Worm (Caenorhabditis elegans) whole organism, early embryonic: ENCODE results near the gene daf-11.

Experiments used
- B0310.2 ChIP-seq: sonication (generic microtip); optimal IDR thresholded peaks from 2 replicates; lab custom pipeline; 2016; ENCODE audit warnings: mild to moderate bottlenecking, missing genetic modification characterization, missing compliant biosample characterization
- F13C5.2 ChIP-seq: sonication (generic microtip); optimal IDR thresholded peaks from 2 replicates; lab custom pipeline; 2017; ENCODE audit warnings: mild to moderate bottlenecking, missing genetic modification characterization, inconsistent platforms, missing compliant biosample characterization
- aly-1 ChIP-seq: sonication (generic microtip); optimal IDR thresholded peaks from 2 replicates; lab custom pipeline; 2016; ENCODE audit warnings: missing genetic modification characterization, missing compliant biosample characterization
- ama-1 ChIP-seq: fragments of 150-350 bp; optimal IDR thresholded peaks from 2 replicates; lab custom pipeline; 2014
- ceh-13 ChIP-seq: fragments of 200-800 bp; sonication (Bioruptor generic); optimal IDR thresholded peaks from 2 replicates; lab custom pipeline; 2018; ENCODE audit warnings: mild to moderate bottlenecking, missing genetic modification characterization, missing compliant biosample characterization
- ets-7 ChIP-seq: sonication (generic microtip); optimal IDR thresholded peaks from 2 replicates; lab custom pipeline; 2016; ENCODE audit warnings: missing genotype, missing genetic modification characterization, missing compliant biosample characterization
- flt-1 ChIP-seq: fragments of 200-800 bp; sonication (Bioruptor generic); IDR thresholded peaks from 2 replicates; pipeline ENCODE4 v1.3.6; 2022; ENCODE audit warnings: missing genetic modification characterization, missing compliant biosample characterization
- hmbx-1 ChIP-seq: sonication (generic microtip); optimal IDR thresholded peaks from 2 replicates; lab custom pipeline; 2016; ENCODE audit warnings: mild to moderate bottlenecking, missing genetic modification characterization, missing compliant biosample characterization
- hnd-1 ChIP-seq: sonication (generic microtip); optimal IDR thresholded peaks from 2 replicates; lab custom pipeline; 2016; ENCODE audit warnings: missing genetic modification characterization, missing compliant biosample characterization
- pes-1 ChIP-seq: fragments of 200-800 bp; sonication (Bioruptor generic); IDR thresholded peaks from 2 replicates; pipeline ENCODE4 v1.3.6; 2022; ENCODE audit warnings: missing genetic modification reagents, missing genetic modification characterization, missing compliant biosample characterization
- sea-1 ChIP-seq: fragments of 200-800 bp; sonication (Bioruptor generic); conservative IDR thresholded peaks from 2 replicates; pipeline ENCODE4 v1.3.6; 2022; ENCODE audit warnings: missing genetic modification characterization, missing compliant biosample characterization
- tbx-11 ChIP-seq: fragments of 200-800 bp; sonication (Bioruptor generic); IDR thresholded peaks from 2 replicates; pipeline ENCODE4 v1.3.6; 2022; ENCODE audit warnings: missing genetic modification characterization, missing compliant biosample characterization
- tra-4 ChIP-seq: sonication (generic microtip); optimal IDR thresholded peaks from 2 replicates; lab custom pipeline; 2017; ENCODE audit warnings: missing genetic modification characterization, missing compliant biosample characterization

DNA sequence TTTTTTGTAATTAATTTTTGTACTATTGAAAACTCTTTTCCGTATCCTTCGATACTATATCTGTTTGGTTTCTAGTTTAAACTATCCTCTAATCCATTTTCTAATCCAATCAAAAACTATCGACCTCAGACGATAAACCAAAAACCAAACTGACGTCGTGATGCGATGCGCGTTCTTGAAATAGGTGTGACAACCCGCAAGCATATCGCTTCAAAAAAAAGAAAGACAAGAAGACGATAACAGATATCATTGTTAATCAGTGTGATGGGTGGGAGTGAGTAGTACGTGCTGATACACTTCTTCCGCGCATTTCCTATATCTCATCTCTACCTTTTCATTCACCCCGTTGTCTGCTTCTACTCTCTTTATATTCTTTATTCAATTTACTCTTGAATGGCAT, 13.9 kb upstream of the daf-11 start, which contains the start of gene T04F3.1:
- TF ChIP-seq ama-1 (lab: Kevin White, UChicago) = no peak
- no peak for TF ChIP-seq F13C5.2 (tag; lab: Kevin White, UChicago)
- TF ChIP-seq flt-1 (GFP tag; lab: Robert Waterston, UW) = no peak
- no peak for TF ChIP-seq pes-1 (GFP tag; lab: Robert Waterston, UW)
- no peak for TF ChIP-seq ets-7 (tag; lab: Kevin White, UChicago)
- no peak for TF ChIP-seq hmbx-1 (tag; lab: Kevin White, UChicago)
- TF ChIP-seq tbx-11 (GFP tag; lab: Robert Waterston, UW) = no peak
- no peak for TF ChIP-seq tra-4 (tag; lab: Kevin White, UChicago)
- no peak for TF ChIP-seq sea-1 (GFP tag; lab: Robert Waterston, UW)
- TF ChIP-seq hnd-1 (tag; lab: Kevin White, UChicago) = no peak
- TF ChIP-seq ceh-13 = no peak
- no peak for TF ChIP-seq aly-1 (tag; lab: Kevin White, UChicago)
- no peak for TF ChIP-seq B0310.2 (tag; lab: Kevin White, UChicago)
